Worm (Caenorhabditis elegans) whole organism, mixed stage, embryonic: ENCODE data around the gene cept-2.

ENCODE experiments used
- drap-1 ChIP-seq: fragments of 200-800 bp; sonication (Bioruptor generic); optimal IDR thresholded peaks from 3 replicates; lab custom pipeline; 2018; ENCODE audit warnings: mild to moderate bottlenecking, missing genetic modification characterization, missing compliant biosample characterization
- elt-1 ChIP-seq: sonication (generic microtip); optimal IDR thresholded peaks from 2 replicates; lab custom pipeline; 2017; ENCODE audit warnings: missing genetic modification characterization, mild to moderate bottlenecking, missing compliant biosample characterization, antibody characterized with exemption, moderate library complexity, borderline replicate concordance; ENCODE audit not compliant: insufficient read depth
- elt-3 ChIP-seq: fragments of 150-350 bp; optimal IDR thresholded peaks from 2 replicates; lab custom pipeline; 2014; ENCODE audit warnings: missing biosample characterization, missing genetic modification characterization
- lin-13 ChIP-seq: fragments of 150-350 bp; optimal IDR thresholded peaks from 2 replicates; lab custom pipeline; 2014; ENCODE audit warnings: missing biosample characterization, missing genetic modification characterization
- lsy-2 ChIP-seq: fragments of 150-350 bp; optimal IDR thresholded peaks from 2 replicates; lab custom pipeline; 2014; ENCODE audit warnings: missing biosample characterization, missing genetic modification characterization
- nhr-2 ChIP-seq: fragments of 150-350 bp; optimal IDR thresholded peaks from 2 replicates; lab custom pipeline; 2014; ENCODE audit warnings: missing biosample characterization, missing genetic modification characterization
- nhr-237 ChIP-seq: fragments of 150-350 bp; optimal IDR thresholded peaks from 2 replicates; lab custom pipeline; 2014; ENCODE audit warnings: missing biosample characterization, missing genetic modification characterization
- nhr-28 ChIP-seq: fragments of 150-350 bp; optimal IDR thresholded peaks from 2 replicates; lab custom pipeline; 2014; ENCODE audit warnings: missing biosample characterization, missing genetic modification characterization
- pha-4 ChIP-seq: fragments of 150-350 bp; optimal IDR thresholded peaks from 2 replicates; lab custom pipeline; 2018; ENCODE audit warnings: missing biosample characterization, missing genetic modification reagents, missing genetic modification characterization
- sem-2 ChIP-seq: fragments of 200-800 bp; sonication (Bioruptor generic); optimal IDR thresholded peaks from 2 replicates; lab custom pipeline; 2018; ENCODE audit warnings: mild to moderate bottlenecking, missing genetic modification characterization, missing compliant biosample characterization
- snpc-4 ChIP-seq: fragments of 150-350 bp; optimal IDR thresholded peaks from 2 replicates; lab custom pipeline; 2014; ENCODE audit warnings: missing biosample characterization, missing genetic modification characterization
- unc-39 ChIP-seq: fragments of 150-350 bp; optimal IDR thresholded peaks from 2 replicates; lab custom pipeline; 2014; ENCODE audit warnings: missing biosample characterization, missing genetic modification characterization
- unc-62 ChIP-seq: fragments of 150-350 bp; optimal IDR thresholded peaks from 2 replicates; lab custom pipeline; 2014; ENCODE audit warnings: missing biosample characterization, missing genetic modification reagents, missing genetic modification characterization
- ztf-11 ChIP-seq: fragments of 150-350 bp; optimal IDR thresholded peaks from 2 replicates; lab custom pipeline; 2014; ENCODE audit warnings: missing biosample characterization, missing genetic modification characterization

ce11 chrV:14350498-14350897 lies 2.9 kb downstream of the cept-2 start:
- TF ChIP-seq snpc-4 (tag; lab: Kevin White, UChicago), result no peak
- no peak for TF ChIP-seq lsy-2 (tag; lab: Kevin White, UChicago)
- no peak for TF ChIP-seq elt-1 (tag; lab: Kevin White, UChicago)
- no peak for TF ChIP-seq lin-13 (tag; lab: Kevin White, UChicago)
- no peak for TF ChIP-seq unc-62 (GFP tag; lab: Kevin White, UChicago)
- no peak for TF ChIP-seq nhr-237 (tag; lab: Kevin White, UChicago)
- no peak for TF ChIP-seq pha-4
- TF ChIP-seq unc-39 (tag; lab: Kevin White, UChicago), result no peak
- TF ChIP-seq nhr-2, result no peak
- no peak for TF ChIP-seq elt-3
- TF ChIP-seq ztf-11 (tag; lab: Kevin White, UChicago), result no peak
- no peak for TF ChIP-seq sem-2 (GFP tag; lab: Kevin White, UChicago)
- TF ChIP-seq drap-1 (GFP tag; lab: Kevin White, UChicago), result no peak
- TF ChIP-seq nhr-28 (tag; lab: Kevin White, UChicago), result no peak
